Worm (Caenorhabditis elegans) whole organism, midembryonic: ENCODE measurements around the gene F45E1.2.

Experiments
- T22C8.4 ChIP-seq: fragments of 200-800 bp; sonication (Bioruptor generic); IDR thresholded peaks from 2 replicates; pipeline ENCODE4 v1.3.6; 2022; ENCODE audit warnings: missing genetic modification characterization, missing compliant biosample characterization
- cog-1 ChIP-seq: sonication (generic microtip); optimal IDR thresholded peaks from 2 replicates; lab custom pipeline; 2016; ENCODE audit warnings: missing genetic modification characterization, missing compliant biosample characterization
- flt-1 ChIP-seq: fragments of 200-800 bp; sonication (Bioruptor generic); IDR thresholded peaks from 2 replicates; pipeline ENCODE4 v1.3.6; 2022; ENCODE audit warnings: missing genetic modification characterization, missing compliant biosample characterization
- klf-2 ChIP-seq: fragments of 200-800 bp; sonication (Bioruptor generic); conservative IDR thresholded peaks from 2 replicates; pipeline ENCODE4 v1.3.6; 2022; ENCODE audit warnings: missing genetic modification reagents, missing genetic modification characterization, missing compliant biosample characterization
- med-1 ChIP-seq: sonication (generic microtip); optimal IDR thresholded peaks from 2 replicates; lab custom pipeline; 2017; ENCODE audit warnings: missing genetic modification characterization, mild to moderate bottlenecking, missing compliant biosample characterization, antibody characterized with exemption, missing genetic modification reagents; ENCODE audit not compliant: insufficient read depth
- ref-1 ChIP-seq: fragments of 200-800 bp; sonication (Bioruptor generic); conservative IDR thresholded peaks from 2 replicates; pipeline ENCODE4 v1.3.6; 2022; ENCODE audit warnings: missing genetic modification reagents, missing genetic modification characterization, missing compliant biosample characterization
- tab-1 ChIP-seq: fragments of 200-800 bp; sonication (Bioruptor generic); IDR thresholded peaks from 2 replicates; pipeline ENCODE4 v1.3.6; 2022; ENCODE audit warnings: missing genetic modification characterization, missing compliant biosample characterization
- ztf-23 ChIP-seq: fragments of 200-800 bp; sonication (Bioruptor generic); IDR thresholded peaks from 2 replicates; pipeline ENCODE4 v1.3.6; 2022; ENCODE audit warnings: missing genetic modification reagents, missing genetic modification characterization, missing compliant biosample characterization
- ztf-29 ChIP-seq: fragments of 200-800 bp; sonication (Bioruptor generic); IDR thresholded peaks from 2 replicates; pipeline ENCODE4 v1.3.6; 2022; ENCODE audit warnings: missing genetic modification reagents, missing genetic modification characterization, missing compliant biosample characterization

Gene F45E1.2

DNA sequence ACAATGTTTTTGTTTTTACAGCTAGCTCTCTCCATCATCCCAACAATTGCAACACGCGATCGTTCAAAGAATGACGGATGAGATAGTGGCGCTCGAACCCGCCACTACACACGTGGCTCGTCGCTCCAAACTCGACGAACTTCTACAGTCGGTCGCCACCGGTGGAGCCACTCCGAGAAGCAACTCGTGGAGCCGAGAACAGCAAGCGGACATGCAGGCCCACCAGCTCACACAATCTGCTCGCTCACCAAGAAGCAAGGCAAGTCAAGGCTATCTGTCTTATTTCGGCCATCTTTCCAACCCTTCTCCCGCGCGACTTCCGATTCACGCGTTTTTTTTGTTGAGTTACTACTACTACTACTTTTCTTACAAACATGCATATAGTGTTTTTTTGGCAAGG lies at the start of gene F45E1.2, which contains the start of gene F45E1.1:
Gene F45E1.2, plus strand, starts transcription at position 71 of the 400 bp plus-strand sequence.
Gene F45E1.1, plus strand, starts transcription at position 20 of the 400 bp plus-strand sequence.
- TF ChIP-seq ztf-23 (GFP tag; lab: Robert Waterston, UW) (no peak), flt-1 (no peak), ztf-29 (GFP tag; lab: Robert Waterston, UW) (no peak), cog-1 (no peak), tab-1 (GFP tag; lab: Robert Waterston, UW) (no peak), klf-2 (GFP tag; lab: Robert Waterston, UW) (no peak), ref-1 (no peak), T22C8.4 (GFP tag; lab: Robert Waterston, UW) (no peak), med-1 (no peak)

DNA sequence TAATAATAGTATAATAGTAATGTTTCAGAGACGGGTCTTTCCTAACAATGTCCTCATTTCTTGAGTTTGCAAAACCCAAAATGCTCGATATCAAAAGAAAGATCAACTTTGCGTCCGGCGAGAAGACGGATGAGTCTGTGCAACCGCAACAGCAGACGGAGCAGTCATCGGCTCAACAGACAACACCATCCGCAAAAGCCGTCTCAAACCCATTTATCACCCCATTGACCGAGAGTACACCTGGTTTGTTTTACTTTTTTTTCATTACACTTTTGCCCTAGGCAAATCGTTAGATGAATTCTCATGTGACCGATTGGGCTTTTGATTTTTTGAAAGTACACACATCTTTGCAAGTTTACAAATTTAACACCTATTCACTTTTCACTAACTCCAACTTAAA lies 49.2 kb upstream of the F45E1.2 start, which contains the start of gene dct-1:
Gene dct-1, plus strand, starts transcription at position 27 of the 400 bp plus-strand sequence.
- TF ChIP-seq T22C8.4 (GFP tag; lab: Robert Waterston, UW), result no peak

DNA sequence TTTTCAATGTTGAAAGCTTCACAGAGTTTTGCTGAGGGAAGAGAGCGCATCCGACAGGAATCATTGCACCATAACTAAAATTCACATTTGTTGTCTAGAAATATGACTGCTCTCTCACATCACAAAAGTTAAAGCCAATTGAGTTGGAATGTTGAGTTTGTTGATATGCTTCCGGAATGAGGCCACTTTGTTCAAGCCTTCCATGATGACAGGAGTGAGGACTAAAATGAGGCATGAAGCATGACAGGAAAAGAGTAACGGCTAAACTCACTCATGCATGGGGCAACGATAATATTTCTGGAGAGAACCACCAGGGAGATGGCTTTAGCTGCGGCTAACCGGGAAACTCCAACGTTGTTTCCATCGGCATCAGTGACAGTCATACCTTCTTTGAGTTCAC lies 47.1 kb upstream of the F45E1.2 start:
- no peak for TF ChIP-seq ztf-29 (GFP tag; lab: Robert Waterston, UW)
- TF ChIP-seq T22C8.4 (GFP tag; lab: Robert Waterston, UW), result no peak
- TF ChIP-seq ztf-23 (GFP tag; lab: Robert Waterston, UW), result no peak
- no peak for TF ChIP-seq ref-1
- no peak for TF ChIP-seq cog-1
- TF ChIP-seq klf-2 (GFP tag; lab: Robert Waterston, UW), result no peak
- TF ChIP-seq tab-1 (GFP tag; lab: Robert Waterston, UW), result no peak
- TF ChIP-seq med-1, result no peak
- no peak for TF ChIP-seq flt-1

DNA sequence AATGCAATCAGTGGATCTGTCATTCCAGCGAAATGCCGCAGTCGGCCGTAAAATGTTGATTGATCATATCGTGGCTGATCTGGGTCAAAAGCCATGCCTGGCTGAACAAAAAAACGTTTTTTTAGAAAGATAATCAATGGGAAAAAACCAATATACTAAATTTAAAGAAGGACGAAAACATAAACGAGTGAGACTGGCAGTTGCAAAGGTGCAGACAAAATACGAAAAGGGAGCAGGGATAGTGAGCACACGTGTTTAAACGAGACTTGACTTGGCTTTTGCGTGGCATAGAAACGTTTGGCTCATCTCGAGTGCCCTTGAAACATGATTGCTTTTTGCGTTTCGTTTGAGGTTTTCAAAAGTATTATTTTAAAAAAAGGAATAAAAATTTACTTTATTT lies 45.3 kb upstream of the F45E1.2 start, which contains the start of gene sfxn-2:
Gene sfxn-2, minus strand, starts transcription at position 101 of the 400 bp plus-strand sequence.
- TF ChIP-seq cog-1 (no peak), klf-2 (GFP tag; lab: Robert Waterston, UW) (no peak), flt-1 (no peak), ztf-29 (GFP tag; lab: Robert Waterston, UW) (no peak), ztf-23 (GFP tag; lab: Robert Waterston, UW) (no peak), T22C8.4 (GFP tag; lab: Robert Waterston, UW) (no peak), tab-1 (GFP tag; lab: Robert Waterston, UW) (no peak), med-1 (no peak), ref-1 (no peak)

DNA sequence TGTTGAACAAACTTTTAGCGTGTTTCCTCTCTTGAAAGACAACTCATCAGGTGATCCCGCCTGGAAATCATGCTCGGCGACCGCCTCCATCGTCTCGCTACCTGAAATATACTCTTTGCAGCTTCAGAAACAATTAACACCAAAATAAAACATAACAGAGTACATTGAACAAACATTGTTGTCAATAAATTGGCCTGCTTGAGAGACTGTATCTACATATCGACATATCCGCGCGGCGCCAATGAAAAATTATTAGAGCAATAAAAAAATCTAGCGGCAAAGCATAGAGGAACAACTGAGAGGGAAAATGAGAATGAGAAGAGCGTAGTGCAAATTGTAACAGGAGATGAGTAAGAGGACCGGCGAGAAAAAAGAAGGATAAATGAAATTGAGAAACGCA lies 41.9 kb upstream of the F45E1.2 start, which contains the start of gene sem-5:
Gene sem-5, minus strand, starts transcription at position 101 of the 400 bp plus-strand sequence.
- TF ChIP-seq ztf-29 (GFP tag; lab: Robert Waterston, UW) (no peak), ref-1 (no peak), ztf-23 (GFP tag; lab: Robert Waterston, UW) (no peak), flt-1 (no peak), med-1 (no peak), klf-2 (GFP tag; lab: Robert Waterston, UW) (no peak), tab-1 (GFP tag; lab: Robert Waterston, UW) (no peak), cog-1 (no peak), T22C8.4 (GFP tag; lab: Robert Waterston, UW) (no peak)

DNA sequence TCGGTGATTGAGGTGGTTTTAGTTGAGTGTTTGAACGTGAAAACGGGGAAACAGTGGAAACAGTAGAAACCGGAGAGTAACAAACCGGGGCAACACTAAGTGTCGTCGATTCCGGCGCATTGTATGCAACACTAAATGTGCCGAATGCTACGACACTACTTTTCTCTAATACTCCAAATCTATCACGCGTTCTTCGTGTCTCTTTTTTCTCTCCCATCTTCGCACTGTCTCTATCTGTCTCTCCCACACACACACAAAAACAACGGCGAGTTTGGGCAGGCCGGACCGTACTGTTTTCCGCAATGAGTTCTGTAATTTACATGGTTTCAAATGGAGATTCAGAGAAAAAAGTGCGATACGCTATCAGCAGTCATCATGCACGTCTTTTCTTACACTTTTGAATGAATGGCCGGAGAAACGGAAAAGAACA lies 41.5 kb upstream of the F45E1.2 start:
- TF ChIP-seq tab-1 (GFP tag; lab: Robert Waterston, UW), result 0 out of 2 replicates have a peak, but pooled peaks have one; percentile 29
- TF ChIP-seq flt-1, result 0 out of 2 replicates have a peak, but pooled peaks have one; percentile 58
- TF ChIP-seq T22C8.4 (GFP tag; lab: Robert Waterston, UW), result no peak
- TF ChIP-seq cog-1, result no peak

DNA sequence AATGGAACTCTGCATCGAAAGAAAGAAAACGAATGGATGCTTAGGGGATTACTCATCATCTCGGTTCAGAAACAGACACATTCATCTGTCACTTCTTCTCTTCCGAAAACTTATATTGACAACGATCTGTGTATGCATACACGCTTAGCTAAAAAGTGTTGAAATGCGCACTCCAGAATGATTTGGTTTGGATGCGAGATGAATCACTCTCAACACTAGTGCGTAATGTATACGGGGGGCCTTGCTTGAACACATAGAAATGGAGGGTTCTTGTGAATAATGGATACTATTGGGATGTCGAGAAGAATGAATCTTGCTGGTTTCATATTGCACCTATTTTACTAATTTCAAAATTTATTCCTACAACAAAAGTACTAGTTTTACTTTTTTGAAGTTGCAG lies 39.5 kb upstream of the F45E1.2 start:
- TF ChIP-seq ztf-29 (GFP tag; lab: Robert Waterston, UW) (no peak), ref-1 (no peak), T22C8.4 (GFP tag; lab: Robert Waterston, UW) (no peak)

DNA sequence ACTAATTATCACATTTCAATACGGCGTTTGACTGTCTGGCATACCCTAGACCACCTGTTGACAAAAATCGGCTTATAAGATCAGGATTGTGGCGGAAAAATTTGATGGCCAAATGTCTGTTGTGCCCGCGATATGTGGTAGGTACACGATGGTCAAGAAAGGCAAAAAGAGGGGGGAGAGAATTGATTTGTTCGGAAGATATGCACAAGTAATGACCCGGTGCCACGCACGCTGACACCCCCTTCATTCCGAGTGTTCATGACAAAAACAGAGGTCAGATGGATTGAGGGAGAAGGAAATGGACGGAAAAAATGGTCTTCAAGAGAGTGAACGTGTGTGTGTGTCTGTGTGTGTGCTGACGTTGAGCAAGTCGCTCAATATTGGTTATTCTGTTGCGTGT lies 38.1 kb upstream of the F45E1.2 start:
- no peak for TF ChIP-seq med-1

DNA sequence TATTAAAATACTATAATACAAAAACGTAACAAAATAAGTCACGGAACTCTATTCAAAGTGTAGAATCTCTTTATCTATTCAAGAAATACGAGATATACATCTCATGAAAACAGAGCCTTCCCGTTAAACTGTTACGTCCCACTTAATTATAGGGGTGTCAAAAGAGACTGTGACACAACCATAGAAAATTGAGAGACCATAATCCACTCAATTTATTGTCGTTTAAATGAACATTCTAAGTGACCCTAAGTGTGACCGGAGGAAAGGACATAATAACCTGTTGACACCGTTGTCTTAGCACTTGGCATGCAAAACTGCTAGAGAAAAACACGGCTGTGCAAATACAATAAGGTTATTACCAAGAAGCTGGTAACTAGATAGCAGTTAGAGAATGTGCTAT lies 35.0 kb upstream of the F45E1.2 start:
- TF ChIP-seq klf-2 (GFP tag; lab: Robert Waterston, UW) (no peak), ztf-29 (GFP tag; lab: Robert Waterston, UW) (no peak), ztf-23 (GFP tag; lab: Robert Waterston, UW) (no peak), T22C8.4 (GFP tag; lab: Robert Waterston, UW) (no peak), cog-1 (no peak), med-1 (no peak), ref-1 (no peak), tab-1 (GFP tag; lab: Robert Waterston, UW) (no peak), flt-1 (no peak)

DNA sequence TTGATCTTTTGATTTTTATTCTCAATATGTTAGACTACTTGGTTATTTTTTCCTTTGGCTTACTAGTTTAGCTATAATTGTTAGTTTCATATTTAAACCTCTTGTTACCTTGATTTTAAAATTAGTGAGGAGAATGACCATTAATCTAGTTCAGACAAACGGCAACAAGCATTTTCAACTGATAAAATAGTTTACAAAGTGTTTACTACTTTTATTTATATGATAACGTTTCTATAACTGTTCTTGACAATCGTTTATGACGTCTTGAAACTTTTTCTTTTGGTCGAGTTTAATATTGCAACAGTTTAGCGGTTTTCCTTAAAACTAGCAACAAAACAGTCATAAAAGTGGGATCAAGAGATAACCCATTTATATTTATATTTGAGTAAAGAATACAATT lies 27.8 kb upstream of the F45E1.2 start:
- no peak for TF ChIP-seq flt-1
- no peak for TF ChIP-seq cog-1
- no peak for TF ChIP-seq ztf-29 (GFP tag; lab: Robert Waterston, UW)

DNA sequence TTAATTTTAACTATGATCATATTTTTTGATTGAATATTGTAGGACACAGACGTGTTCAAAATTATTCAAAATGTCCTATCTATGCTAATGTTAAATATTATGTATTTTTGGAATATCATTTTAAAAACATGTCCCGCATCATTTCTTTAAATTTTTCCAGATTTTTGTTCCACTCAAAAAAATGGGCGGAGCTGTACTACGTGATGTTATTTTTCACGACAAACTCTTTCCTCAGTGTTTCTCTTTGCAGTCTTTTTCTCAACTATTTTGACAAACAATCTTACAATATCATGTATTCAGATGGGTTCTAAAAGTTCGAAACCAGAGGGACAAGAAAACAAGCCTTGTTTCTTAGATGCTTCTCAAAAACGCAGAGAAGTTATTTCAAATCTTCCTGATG lies 27.1 kb upstream of the F45E1.2 start, which contains the start of gene F45E1.5:
Gene F45E1.5, plus strand, starts transcription at position 301 of the 400 bp plus-strand sequence.
- no peak for TF ChIP-seq flt-1
- no peak for TF ChIP-seq ztf-29 (GFP tag; lab: Robert Waterston, UW)
- no peak for TF ChIP-seq klf-2 (GFP tag; lab: Robert Waterston, UW)
- no peak for TF ChIP-seq ztf-23 (GFP tag; lab: Robert Waterston, UW)
- no peak for TF ChIP-seq tab-1 (GFP tag; lab: Robert Waterston, UW)
- no peak for TF ChIP-seq med-1
- no peak for TF ChIP-seq T22C8.4 (GFP tag; lab: Robert Waterston, UW)
- no peak for TF ChIP-seq cog-1
- no peak for TF ChIP-seq ref-1
